Fruit fly (Drosophila melanogaster) whole organism, embryonic: ENCODE results near the gene ATPsyngamma.
A peak's percentile ranks its signal among the peaks of the same experiment; 100 is the strongest.

ENCODE experiments used
- Adf1 ChIP-seq: fragments of 200-800 bp; sonication (Bioruptor generic); IDR thresholded peaks from 2 replicates; pipeline ENCODE4 v1.3.6; 2022; ENCODE audit warnings: missing biosample characterization, missing genetic modification characterization
- BtbVII ChIP-seq: fragments of 200-800 bp; sonication (Bioruptor generic); optimal IDR thresholded peaks from 3 replicates; lab custom pipeline; 2017; ENCODE audit warnings: missing biosample characterization, mild to moderate bottlenecking, missing genetic modification characterization
- CG10366 ChIP-seq: fragments of 200-800 bp; sonication (Bioruptor generic); IDR thresholded peaks from 2 replicates; pipeline ENCODE4 v1.3.6; 2022; ENCODE audit warnings: missing biosample characterization, missing genetic modification characterization
- CG10462 ChIP-seq: fragments of 200-800 bp; sonication (Bioruptor generic); optimal IDR thresholded peaks from 2 replicates; lab custom pipeline; 2016; ENCODE audit warnings: missing biosample characterization, missing genetic modification characterization
- CG10543 ChIP-seq: fragments of 200-800 bp; sonication (Bioruptor generic); optimal IDR thresholded peaks from 3 replicates; lab custom pipeline; 2017; ENCODE audit warnings: missing biosample characterization, mild to moderate bottlenecking, missing genetic modification characterization, moderate library complexity
- CG11723 ChIP-seq: fragments of 200-800 bp; sonication (Bioruptor generic); optimal IDR thresholded peaks from 2 replicates; lab custom pipeline; 2017; ENCODE audit warnings: missing biosample characterization, mild to moderate bottlenecking, missing genetic modification characterization
- CG14014 ChIP-seq: fragments of 200-800 bp; sonication (Bioruptor generic); IDR thresholded peaks from 2 replicates; pipeline ENCODE4 v1.3.6; 2022; ENCODE audit warnings: missing biosample characterization, missing genetic modification characterization
- CG15073 ChIP-seq: fragments of 200-800 bp; sonication (Bioruptor generic); optimal IDR thresholded peaks from 2 replicates; lab custom pipeline; 2016; ENCODE audit warnings: missing biosample characterization, missing genetic modification characterization
- CG16813 ChIP-seq: fragments of 200-800 bp; sonication (Bioruptor generic); IDR thresholded peaks from 3 replicates; pipeline ENCODE4 v1.3.6; 2022; ENCODE audit warnings: missing biosample characterization, missing genetic modification characterization; ENCODE audit not compliant: partially characterized antibody
- CG16815 ChIP-seq: fragments of 200-800 bp; sonication (Bioruptor generic); optimal IDR thresholded peaks from 3 replicates; lab custom pipeline; 2017; ENCODE audit warnings: missing biosample characterization, mild to moderate bottlenecking, missing genetic modification characterization
- CG16863 ChIP-seq: fragments of 200-800 bp; sonication (Bioruptor generic); optimal IDR thresholded peaks from 3 replicates; lab custom pipeline; 2016; ENCODE audit warnings: missing biosample characterization, missing genetic modification characterization
- CG17359 ChIP-seq: fragments of 200-800 bp; sonication (Bioruptor generic); optimal IDR thresholded peaks from 3 replicates; lab custom pipeline; 2018; ENCODE audit warnings: missing biosample characterization, mild to moderate bottlenecking, missing genetic modification characterization, moderate library complexity
- CG18262 ChIP-seq: fragments of 200-800 bp; optimal IDR thresholded peaks from 3 replicates; lab custom pipeline; 2019; ENCODE audit warnings: missing biosample characterization, mild to moderate bottlenecking, missing genetic modification characterization, moderate library complexity
- CG18619 ChIP-seq: fragments of 200-800 bp; sonication (Bioruptor generic); optimal IDR thresholded peaks from 3 replicates; lab custom pipeline; 2017; ENCODE audit warnings: missing biosample characterization, mild to moderate bottlenecking, missing genetic modification characterization
- CG30403 ChIP-seq: fragments of 200-800 bp; sonication (Bioruptor generic); optimal IDR thresholded peaks from 3 replicates; lab custom pipeline; 2016; ENCODE audit warnings: missing biosample characterization, missing genetic modification characterization
- CG3995 ChIP-seq: fragments of 200-800 bp; sonication (Bioruptor generic); optimal IDR thresholded peaks from 3 replicates; lab custom pipeline; 2016; ENCODE audit warnings: missing biosample characterization, missing genetic modification characterization
- CG4328 ChIP-seq: fragments of 200-800 bp; sonication (Bioruptor generic); optimal IDR thresholded peaks from 3 replicates; lab custom pipeline; 2017; ENCODE audit warnings: missing biosample characterization, missing genetic modification reagents, missing genetic modification characterization
- CG4404 ChIP-seq: fragments of 200-800 bp; sonication (Bioruptor generic); IDR thresholded peaks from 2 replicates; pipeline ENCODE4 v1.3.6; 2022; ENCODE audit warnings: missing biosample characterization, missing genetic modification characterization
- CG6254 ChIP-seq: fragments of 200-800 bp; sonication (Bioruptor generic); optimal IDR thresholded peaks from 3 replicates; lab custom pipeline; 2017; ENCODE audit warnings: mild to moderate bottlenecking, missing biosample characterization, missing genetic modification reagents, missing genetic modification characterization
- CG6813 ChIP-seq: fragments of 200-800 bp; sonication (Bioruptor generic); optimal IDR thresholded peaks from 2 replicates; lab custom pipeline; 2017; ENCODE audit warnings: missing biosample characterization, missing genetic modification characterization, mild to moderate bottlenecking, moderate library complexity, missing genetic modification reagents
- CG7745 ChIP-seq: fragments of 200-800 bp; sonication (Bioruptor generic); optimal IDR thresholded peaks from 2 replicates; lab custom pipeline; 2018; ENCODE audit warnings: missing biosample characterization, mild to moderate bottlenecking, missing genetic modification characterization, moderate library complexity
- CG7928 ChIP-seq: fragments of 200-800 bp; sonication (Bioruptor generic); optimal IDR thresholded peaks from 2 replicates; lab custom pipeline; 2017; ENCODE audit warnings: missing biosample characterization, mild to moderate bottlenecking, missing genetic modification characterization
- CG9876 ChIP-seq: fragments of 200-800 bp; sonication (Bioruptor generic); optimal IDR thresholded peaks from 2 replicates; lab custom pipeline; 2016; ENCODE audit warnings: missing biosample characterization, missing genetic modification characterization
- Dbx ChIP-seq: fragments of 200-800 bp; sonication (Bioruptor generic); IDR thresholded peaks from 3 replicates; pipeline ENCODE4 v1.3.6; 2022; ENCODE audit warnings: missing biosample characterization, missing genetic modification characterization
- Dip2 ChIP-seq: fragments of 200-800 bp; sonication (Bioruptor generic); IDR thresholded peaks from 2 replicates; pipeline ENCODE4 v1.3.6; 2022; ENCODE audit warnings: missing biosample characterization, missing genetic modification characterization
- Doc2 ChIP-seq: fragments of 200-800 bp; sonication (Bioruptor generic); IDR thresholded peaks from 2 replicates; pipeline ENCODE4 v1.3.6; 2022; ENCODE audit warnings: missing biosample characterization, missing genetic modification characterization
- Elba2 ChIP-seq: fragments of 200-800 bp; sonication (Bioruptor generic); optimal IDR thresholded peaks from 3 replicates; lab custom pipeline; 2016; ENCODE audit warnings: missing biosample characterization, missing genetic modification characterization
- Ets97D ChIP-seq: fragments of 200-800 bp; sonication (Bioruptor generic); optimal IDR thresholded peaks from 3 replicates; lab custom pipeline; 2016; ENCODE audit warnings: missing biosample characterization, missing genetic modification characterization
- Fer1 ChIP-seq: fragments of 200-800 bp; sonication (Bioruptor generic); optimal IDR thresholded peaks from 2 replicates; lab custom pipeline; 2017; ENCODE audit warnings: missing biosample characterization, mild to moderate bottlenecking, missing genetic modification characterization
- HLHmδ ChIP-seq: fragments of 200-800 bp; sonication (Bioruptor generic); optimal IDR thresholded peaks from 2 replicates; lab custom pipeline; 2018; ENCODE audit warnings: missing biosample characterization, mild to moderate bottlenecking, missing genetic modification characterization, moderate library complexity
- HmgD ChIP-seq: fragments of 200-800 bp; sonication (Bioruptor generic); optimal IDR thresholded peaks from 3 replicates; lab custom pipeline; 2016; ENCODE audit warnings: missing biosample characterization, missing genetic modification characterization
- Hr3 ChIP-seq: fragments of 200-800 bp; sonication (Bioruptor generic); optimal IDR thresholded peaks from 3 replicates; lab custom pipeline; 2016; ENCODE audit warnings: missing biosample characterization, missing genetic modification characterization
- Sox102F ChIP-seq: fragments of 200-800 bp; sonication (Bioruptor generic); optimal IDR thresholded peaks from 2 replicates; lab custom pipeline; 2018; ENCODE audit warnings: missing biosample characterization, mild to moderate bottlenecking, missing genetic modification characterization, moderate library complexity
- ara ChIP-seq: fragments of 200-800 bp; sonication (Bioruptor generic); IDR thresholded peaks from 2 replicates; pipeline ENCODE4 v1.3.6; 2022; ENCODE audit warnings: missing biosample characterization, missing genetic modification characterization
- ase ChIP-seq: fragments of 200-800 bp; sonication (Bioruptor generic); IDR thresholded peaks from 3 replicates; pipeline ENCODE4 v1.3.6; 2022; ENCODE audit warnings: missing biosample characterization, missing genetic modification characterization
- bowl ChIP-seq: fragments of 200-800 bp; sonication (Bioruptor generic); IDR thresholded peaks from 2 replicates; pipeline ENCODE4 v1.3.6; 2022; ENCODE audit warnings: missing biosample characterization, missing genetic modification characterization
- cwo ChIP-seq: fragments of 200-800 bp; sonication (Bioruptor generic); optimal IDR thresholded peaks from 3 replicates; lab custom pipeline; 2017; ENCODE audit warnings: missing biosample characterization, missing genetic modification characterization, mild to moderate bottlenecking, moderate library complexity, missing genetic modification reagents
- emc ChIP-seq: fragments of 200-800 bp; sonication (Bioruptor generic); optimal IDR thresholded peaks from 2 replicates; lab custom pipeline; 2016; ENCODE audit warnings: missing biosample characterization, missing genetic modification characterization
- esg ChIP-seq: fragments of 200-800 bp; sonication (Bioruptor generic); conservative IDR thresholded peaks from 2 replicates; pipeline ENCODE4 v1.3.6; 2022; ENCODE audit warnings: missing biosample characterization, missing genetic modification characterization
- gcm ChIP-seq: fragments of 200-800 bp; sonication (Bioruptor generic); optimal IDR thresholded peaks from 2 replicates; lab custom pipeline; 2019; ENCODE audit warnings: missing biosample characterization, mild to moderate bottlenecking, missing genetic modification characterization, moderate library complexity
- gcm2 ChIP-seq: fragments of 200-800 bp; sonication (Bioruptor generic); optimal IDR thresholded peaks from 2 replicates; lab custom pipeline; 2016; ENCODE audit warnings: missing biosample characterization, missing genetic modification characterization
- gem ChIP-seq: fragments of 200-800 bp; sonication (Bioruptor generic); optimal IDR thresholded peaks from 2 replicates; lab custom pipeline; 2019; ENCODE audit warnings: missing biosample characterization, mild to moderate bottlenecking, missing genetic modification characterization, moderate library complexity
- grau ChIP-seq: fragments of 200-800 bp; optimal IDR thresholded peaks from 3 replicates; lab custom pipeline; 2019; ENCODE audit warnings: missing biosample characterization, mild to moderate bottlenecking, missing genetic modification characterization, moderate library complexity
- kni ChIP-seq: fragments of 200-800 bp; sonication (Bioruptor generic); optimal IDR thresholded peaks from 3 replicates; lab custom pipeline; 2017; ENCODE audit warnings: mild to moderate bottlenecking, missing biosample characterization, missing genetic modification reagents, missing genetic modification characterization
- lmd ChIP-seq: fragments of 200-800 bp; sonication (Bioruptor generic); IDR thresholded peaks from 2 replicates; pipeline ENCODE4 v1.3.6; 2022; ENCODE audit warnings: missing biosample characterization, missing genetic modification characterization
- luna ChIP-seq: fragments of 200-800 bp; sonication (Bioruptor generic); optimal IDR thresholded peaks from 2 replicates; lab custom pipeline; 2016; ENCODE audit warnings: missing biosample characterization, missing genetic modification characterization
- onecut ChIP-seq: fragments of 200-800 bp; sonication (Bioruptor generic); IDR thresholded peaks from 2 replicates; pipeline ENCODE4 v1.3.6; 2022; ENCODE audit warnings: missing biosample characterization, missing genetic modification characterization
- peb ChIP-seq: fragments of 200-800 bp; sonication (Bioruptor generic); IDR thresholded peaks from 2 replicates; pipeline ENCODE4 v1.3.6; 2022; ENCODE audit warnings: missing biosample characterization, missing genetic modification characterization
- pho ChIP-seq: fragments of 200-800 bp; sonication (Bioruptor generic); optimal IDR thresholded peaks from 2 replicates; lab custom pipeline; 2016; ENCODE audit warnings: missing biosample characterization, missing genetic modification characterization
- psq ChIP-seq: fragments of 200-800 bp; sonication (Bioruptor generic); optimal IDR thresholded peaks from 2 replicates; lab custom pipeline; 2017; ENCODE audit warnings: missing biosample characterization, missing genetic modification characterization
- schlank ChIP-seq: fragments of 200-800 bp; sonication (Bioruptor generic); optimal IDR thresholded peaks from 2 replicates; lab custom pipeline; 2018; ENCODE audit warnings: missing biosample characterization, mild to moderate bottlenecking, missing genetic modification characterization
- slbo ChIP-seq: fragments of 200-800 bp; sonication (Bioruptor generic); IDR thresholded peaks from 2 replicates; pipeline ENCODE4 v1.3.6; 2022; ENCODE audit warnings: missing biosample characterization, missing genetic modification characterization

Gene ATPsyngamma

dm6 chr3R:29771645-29772089 is 22.7 kb upstream of the ATPsyngamma start (continued):
- TF ChIP-seq CG4404 (no peak), kni (GFP tag; lab: Kevin White, UChicago) (peak; percentile 76), CG30403 (GFP tag; lab: Kevin White, UChicago) (no peak), BtbVII (GFP tag; lab: Kevin White, UChicago) (peak; percentile 6), esg (GFP tag; lab: Robert Waterston, UW) (no peak), Dip2 (GFP tag; lab: Robert Waterston, UW) (no peak), ara (GFP tag; lab: Robert Waterston, UW) (no peak), CG6254 (GFP tag; lab: Kevin White, UChicago) (no peak), CG10366 (GFP tag; lab: Robert Waterston, UW) (no peak), pho (GFP tag; lab: Kevin White, UChicago) (no peak), CG16815 (GFP tag; lab: Kevin White, UChicago) (no peak), CG18619 (no peak), CG4328 (no peak), CG18262 (tag; lab: Kevin White, UChicago) (no peak), cwo (GFP tag; lab: Kevin White, UChicago) (peak; percentile 21), CG11723 (GFP tag; lab: Kevin White, UChicago) (no peak), luna (no peak), peb (GFP tag; lab: Robert Waterston, UW) (no peak), grau (tag; lab: Kevin White, UChicago) (no peak), onecut (GFP tag; lab: Robert Waterston, UW) (no peak), CG17359 (no peak), Hr3 (GFP tag; lab: Kevin White, UChicago) (no peak), bowl (GFP tag; lab: Robert Waterston, UW) (no peak), HLHmδ (GFP tag; lab: Kevin White, UChicago) (peak; percentile 59), CG10543 (GFP tag; lab: Kevin White, UChicago) (no peak), Elba2 (GFP tag; lab: Kevin White, UChicago) (no peak), CG15073 (GFP tag; lab: Kevin White, UChicago) (no peak), CG16813 (GFP tag; lab: Robert Waterston, UW) (no peak), gcm (GFP tag; lab: Kevin White, UChicago) (peak; percentile 55), CG9876 (GFP tag; lab: Kevin White, UChicago) (no peak), gem (tag; lab: Kevin White, UChicago) (no peak), schlank (tag; lab: Kevin White, UChicago) (no peak), Doc2 (GFP tag; lab: Robert Waterston, UW) (no peak), HmgD (no peak), Sox102F (GFP tag; lab: Kevin White, UChicago) (no peak), Ets97D (GFP tag; lab: Kevin White, UChicago) (no peak), CG7745 (no peak), Fer1 (GFP tag; lab: Kevin White, UChicago) (peak; percentile 44), CG3995 (no peak), Dbx (GFP tag; lab: Robert Waterston, UW) (no peak), CG7928 (GFP tag; lab: Kevin White, UChicago) (no peak), lmd (GFP tag; lab: Robert Waterston, UW) (no peak), psq (GFP tag; lab: Kevin White, UChicago) (no peak), emc (GFP tag; lab: Kevin White, UChicago) (no peak), ase (GFP tag; lab: Robert Waterston, UW) (no peak), CG14014 (GFP tag; lab: Robert Waterston, UW) (no peak; the same call in 1 of the 2 replicates), gcm2 (no peak), CG10462 (GFP tag; lab: Kevin White, UChicago) (no peak), slbo (GFP tag; lab: Robert Waterston, UW) (no peak), Adf1 (GFP tag; lab: Robert Waterston, UW) (peak; percentile 32; the same call in 1 of the 2 replicates), CG6813 (GFP tag; lab: Kevin White, UChicago) (peak; percentile 53), CG16863 (no peak)
